Worm (Caenorhabditis elegans) whole organism, L4 larva: ENCODE measurements around the gene zig-11.

Experiments
- T26A8.4 ChIP-seq: fragments of 200-800 bp; sonication (Bioruptor generic); IDR thresholded peaks from 2 replicates; pipeline ENCODE4 v1.3.6; 2022; ENCODE audit warnings: missing genetic modification characterization, missing compliant biosample characterization
- zag-1 ChIP-seq: fragments of 150-350 bp; optimal IDR thresholded peaks from 2 replicates; lab custom pipeline; 2014; ENCODE audit warnings: missing biosample characterization, missing genetic modification characterization
- ztf-11 ChIP-seq: fragments of 150-350 bp; optimal IDR thresholded peaks from 2 replicates; lab custom pipeline; 2014; ENCODE audit warnings: missing biosample characterization, missing genetic modification characterization

ce11 chrV:1888299-1888698 lies 4.4 kb downstream of the zig-11 start:
- TF ChIP-seq zag-1 (tag; lab: Kevin White, UChicago) (no peak), ztf-11 (tag; lab: Kevin White, UChicago) (no peak), T26A8.4 (GFP tag; lab: Robert Waterston, UW) (no peak)
